Worm (Caenorhabditis elegans): Measurements from ENCODE around the gene str-28.

DNA sequence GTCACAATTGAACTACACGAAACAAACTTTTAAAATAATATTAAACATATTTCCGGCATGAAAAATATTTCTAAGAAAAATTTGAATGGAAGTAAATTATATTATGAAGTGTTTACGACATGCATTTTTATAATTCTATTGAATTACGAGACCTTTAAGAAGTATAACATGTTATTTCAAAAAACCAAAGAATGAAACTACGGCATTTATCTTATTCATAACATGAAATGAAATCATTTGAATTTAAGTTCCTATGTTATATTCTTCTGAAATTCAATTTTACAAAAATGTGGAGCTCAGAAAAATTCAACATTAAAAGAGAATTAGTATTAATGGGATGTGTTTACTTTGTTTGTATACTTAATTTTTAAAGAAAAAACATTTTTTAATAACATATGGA lies 41.7 kb downstream of the str-28 start, which contains the start of gene srw-71:
- TF ChIP-seq odd-2 (tag; optimal IDR thresholded peaks at IDR 0.05) = no peak
- TF ChIP-seq dmd-4 (tag; optimal IDR thresholded peaks at IDR 0.05; ENCODE audit: borderline replicate concordance) = no peak
- no peak for TF ChIP-seq pag-3 (tag; optimal IDR thresholded peaks at IDR 0.05; ENCODE audit: borderline replicate concordance)
- no peak for TF ChIP-seq hlh-30 (tag; optimal IDR thresholded peaks at IDR 0.05; ENCODE audit: insufficient read depth)
- no peak for TF ChIP-seq unc-3 (GFP tag; conservative IDR thresholded peaks at IDR 0.05)
- TF ChIP-seq unc-3 (tag; optimal IDR thresholded peaks at IDR 0.05) = no peak
- no peak for TF ChIP-seq ceh-18 (tag; optimal IDR thresholded peaks at IDR 0.05)
